Fruit fly (Drosophila melanogaster) whole organism, wandering third instar larva: ENCODE measurements around the gene THG.

ENCODE experiments used
- Abd-B ChIP-seq: fragments of >200 bp; optimal IDR thresholded peaks from 2 replicates; lab custom pipeline; 2017; ENCODE audit warnings: missing biosample characterization, missing genetic modification characterization
- CG32264 ChIP-seq: fragments of 200-800 bp; sonication (Bioruptor generic); optimal IDR thresholded peaks from 2 replicates; lab custom pipeline; 2016; ENCODE audit warnings: missing biosample characterization, missing genetic modification characterization
- CG9705 ChIP-seq: fragments of 200-800 bp; sonication (Bioruptor generic); optimal IDR thresholded peaks from 2 replicates; lab custom pipeline; 2018; ENCODE audit warnings: missing biosample characterization, mild to moderate bottlenecking, missing genetic modification characterization
- CrebA ChIP-seq: fragments of 200-800 bp; sonication (Bioruptor generic); optimal IDR thresholded peaks from 2 replicates; lab custom pipeline; 2016; ENCODE audit warnings: missing biosample characterization, mild to moderate bottlenecking, missing genetic modification characterization, borderline replicate concordance
- Dfd ChIP-seq: fragments of >200 bp; optimal IDR thresholded peaks from 2 replicates; lab custom pipeline; 2017; ENCODE audit warnings: missing biosample characterization, missing genetic modification characterization
- Dif ChIP-seq: fragments of 200-275, 200-300 bp; sonication (Bioruptor generic); optimal IDR thresholded peaks from 2 replicates; lab custom pipeline; 2018; ENCODE audit warnings: missing biosample characterization, missing genetic modification characterization; ENCODE audit not compliant: partially characterized antibody
- GATAd ChIP-seq: sonication (Bioruptor generic); optimal IDR thresholded peaks from 2 replicates; lab custom pipeline; 2016; ENCODE audit warnings: missing biosample characterization, missing genetic modification characterization
- Hnf4 ChIP-seq: fragments of 200-800 bp; sonication (Bioruptor generic); optimal IDR thresholded peaks from 2 replicates; lab custom pipeline; 2016; ENCODE audit warnings: missing biosample characterization, mild to moderate bottlenecking, missing genetic modification characterization
- Hr78 ChIP-seq: fragments of >200 bp; optimal IDR thresholded peaks from 2 replicates; lab custom pipeline; 2017; ENCODE audit warnings: missing biosample characterization, missing genetic modification characterization
- Hr83 ChIP-seq: fragments of 200-300 bp; sonication (Bioruptor generic); optimal IDR thresholded peaks from 2 replicates; lab custom pipeline; 2016; ENCODE audit warnings: missing biosample characterization, mild to moderate bottlenecking, missing genetic modification characterization, moderate library complexity; ENCODE audit not compliant: poor library complexity, severe bottlenecking
- Jra ChIP-seq: sonication (Bioruptor generic); optimal IDR thresholded peaks from 2 replicates; lab custom pipeline; 2016; ENCODE audit warnings: missing biosample characterization, missing genetic modification characterization
- Mio ChIP-seq: sonication (Bioruptor generic); optimal IDR thresholded peaks from 2 replicates; lab custom pipeline; 2016; ENCODE audit warnings: missing biosample characterization, missing genetic modification characterization
- Myc ChIP-seq: fragments of >200 bp; optimal IDR thresholded peaks from 2 replicates; lab custom pipeline; 2017
- N ChIP-seq: fragments of >200 bp; optimal IDR thresholded peaks from 2 replicates; lab custom pipeline; 2018; ENCODE audit warnings: missing biosample characterization, missing external identifiers, missing genetic modification characterization
- OdsH ChIP-seq: fragments of 200-800 bp; sonication (Bioruptor generic); optimal IDR thresholded peaks from 2 replicates; lab custom pipeline; 2016; ENCODE audit warnings: missing biosample characterization, mild to moderate bottlenecking, missing genetic modification characterization
- Rel ChIP-seq, 2 experiments: fragments of 200-800 bp; sonication (Bioruptor generic) in 1 of 2; optimal IDR thresholded peaks; 2 replicates in 1 of 2; 3 replicates in 1 of 2; lab custom pipeline; 2016 to 2019; ENCODE audit warnings: mild to moderate bottlenecking in 2 of 2, missing biosample characterization in 2 of 2, missing genetic modification characterization in 2 of 2, moderate library complexity in 1 of 2
- Sp1 ChIP-seq: fragments of 200-800 bp; sonication (Bioruptor generic); optimal IDR thresholded peaks from 3 replicates; lab custom pipeline; 2019; ENCODE audit warnings: missing biosample characterization, mild to moderate bottlenecking, missing genetic modification characterization, moderate library complexity
- Vsx2 ChIP-seq: fragments of 200-300, 225-300 bp; sonication (Bioruptor generic); optimal IDR thresholded peaks from 2 replicates; lab custom pipeline; 2018; ENCODE audit warnings: missing biosample characterization, missing genetic modification characterization; ENCODE audit not compliant: partially characterized antibody
- br ChIP-seq: fragments of 200-800 bp; sonication (Bioruptor generic); optimal IDR thresholded peaks from 2 replicates; lab custom pipeline; 2016; ENCODE audit warnings: missing biosample characterization, missing genetic modification characterization
- brk ChIP-seq: fragments of 200-800 bp; sonication (Bioruptor generic); optimal IDR thresholded peaks from 2 replicates; lab custom pipeline; 2016; ENCODE audit warnings: missing biosample characterization, mild to moderate bottlenecking, missing genetic modification characterization
- dl ChIP-seq, 2 experiments: fragments of 175-275, 200-275 bp in 1 of 2; fragments of 200-275 bp in 1 of 2; sonication (Bioruptor generic); optimal IDR thresholded peaks; lab custom pipeline; 2018; ENCODE audit warnings: mild to moderate bottlenecking in 2 of 2, missing biosample characterization in 2 of 2, missing genetic modification characterization in 2 of 2, moderate library complexity in 2 of 2; ENCODE audit not compliant: partially characterized antibody in 2 of 2, insufficient read depth in 1 of 2
- dmrt93B ChIP-seq: fragments of 200-800 bp; sonication (Bioruptor generic); optimal IDR thresholded peaks from 2 replicates; lab custom pipeline; 2018; ENCODE audit warnings: missing biosample characterization, mild to moderate bottlenecking, missing genetic modification characterization
- dsf ChIP-seq: sonication (Bioruptor generic); optimal IDR thresholded peaks from 2 replicates; lab custom pipeline; 2016; ENCODE audit warnings: missing biosample characterization, missing genetic modification characterization, borderline replicate concordance
- ey ChIP-seq: fragments of 200-800 bp; sonication (Bioruptor generic); optimal IDR thresholded peaks from 2 replicates; lab custom pipeline; 2016; ENCODE audit warnings: missing biosample characterization, missing genetic modification characterization
- foxo ChIP-seq, 2 experiments: fragments of 200-800 bp; sonication (Bioruptor generic); optimal IDR thresholded peaks; 2 replicates in 1 of 2; 3 replicates in 1 of 2; lab custom pipeline; 2016 to 2017; ENCODE audit warnings: missing biosample characterization in 2 of 2, missing genetic modification characterization in 2 of 2
- fru ChIP-seq: fragments of 200-800 bp; sonication (Bioruptor generic); optimal IDR thresholded peaks from 3 replicates; lab custom pipeline; 2016; ENCODE audit warnings: missing biosample characterization, mild to moderate bottlenecking, missing genetic modification characterization
- h ChIP-seq: fragments of 200-800 bp; sonication (Bioruptor generic); optimal IDR thresholded peaks from 3 replicates; lab custom pipeline; 2016; ENCODE audit warnings: missing biosample characterization, mild to moderate bottlenecking, missing genetic modification characterization
- jim ChIP-seq: fragments of 175-275, 200-325 bp; sonication (Bioruptor generic); optimal IDR thresholded peaks from 2 replicates; lab custom pipeline; 2016; ENCODE audit warnings: missing biosample characterization, mild to moderate bottlenecking, missing genetic modification characterization
- lola ChIP-seq: fragments of >200 bp; optimal IDR thresholded peaks from 2 replicates; lab custom pipeline; 2017; ENCODE audit warnings: missing biosample characterization, missing genetic modification characterization
- pan ChIP-seq: fragments of >200 bp; optimal IDR thresholded peaks from 2 replicates; lab custom pipeline; 2017
- psq ChIP-seq: fragments of 200-800 bp; sonication (Bioruptor generic); optimal IDR thresholded peaks from 3 replicates; lab custom pipeline; 2017; ENCODE audit warnings: missing biosample characterization, mild to moderate bottlenecking, missing genetic modification characterization, moderate library complexity
- rgr ChIP-seq: fragments of 200-800 bp; sonication (Bioruptor generic); optimal IDR thresholded peaks from 3 replicates; lab custom pipeline; 2016; ENCODE audit warnings: missing biosample characterization, mild to moderate bottlenecking, missing genetic modification characterization
- sage ChIP-seq: fragments of 200-800 bp; sonication (Bioruptor generic); optimal IDR thresholded peaks from 2 replicates; lab custom pipeline; 2016; ENCODE audit warnings: missing biosample characterization, mild to moderate bottlenecking, missing genetic modification characterization
- sv ChIP-seq: fragments of 200-800 bp; sonication (Bioruptor generic); optimal IDR thresholded peaks from 3 replicates; lab custom pipeline; 2016; ENCODE audit warnings: missing biosample characterization, missing genetic modification characterization
- tai ChIP-seq: sonication (Bioruptor generic); optimal IDR thresholded peaks from 2 replicates; lab custom pipeline; 2016; ENCODE audit warnings: missing biosample characterization, missing genetic modification characterization
- usp ChIP-seq: fragments of >200 bp; optimal IDR thresholded peaks from 2 replicates; lab custom pipeline; 2017; ENCODE audit warnings: missing biosample characterization, missing genetic modification characterization

The THG gene

DNA sequence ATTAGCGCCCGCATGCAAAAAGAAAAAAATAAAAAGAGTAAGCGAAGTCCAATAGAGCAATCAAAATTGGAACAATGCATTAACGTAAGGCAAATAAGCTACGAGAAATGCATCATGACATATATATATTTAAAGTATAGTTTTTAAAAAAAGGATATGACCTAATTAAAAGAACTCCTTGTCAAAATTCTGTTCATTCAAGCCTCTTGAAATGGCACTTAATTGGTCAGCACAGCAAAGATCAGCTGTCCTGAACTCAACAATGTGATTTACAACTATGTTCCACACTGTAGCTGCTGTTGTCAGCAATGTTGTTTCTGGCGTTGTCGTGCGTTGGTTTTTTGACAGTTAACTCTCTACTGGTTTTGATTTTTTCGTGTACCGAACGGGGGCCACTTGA, 7.7 kb downstream of the THG start:
- TF ChIP-seq foxo (GFP tag; optimal IDR thresholded peaks at IDR 0.05; lab: Kevin White, UChicago), result no peak
- TF ChIP-seq Abd-B (GFP tag; lab: Kevin White, UChicago), result no peak
- TF ChIP-seq N (GFP tag; lab: Kevin White, UChicago), result no peak
- no peak for TF ChIP-seq GATAd (GFP tag; lab: Kevin White, UChicago)
- TF ChIP-seq dsf, result no peak
- TF ChIP-seq rgr (GFP tag; lab: Kevin White, UChicago), result no peak
- TF ChIP-seq dl (GFP tag; optimal IDR thresholded peaks at IDR 0.05; lab: Kevin White, UChicago; ENCODE audit: insufficient read depth in 1 of 2, partially characterized antibody in 2 of 2), result no peak
- TF ChIP-seq Hnf4 (GFP tag; lab: Kevin White, UChicago), result no peak
- no peak for TF ChIP-seq br (GFP tag; lab: Kevin White, UChicago)

DNA sequence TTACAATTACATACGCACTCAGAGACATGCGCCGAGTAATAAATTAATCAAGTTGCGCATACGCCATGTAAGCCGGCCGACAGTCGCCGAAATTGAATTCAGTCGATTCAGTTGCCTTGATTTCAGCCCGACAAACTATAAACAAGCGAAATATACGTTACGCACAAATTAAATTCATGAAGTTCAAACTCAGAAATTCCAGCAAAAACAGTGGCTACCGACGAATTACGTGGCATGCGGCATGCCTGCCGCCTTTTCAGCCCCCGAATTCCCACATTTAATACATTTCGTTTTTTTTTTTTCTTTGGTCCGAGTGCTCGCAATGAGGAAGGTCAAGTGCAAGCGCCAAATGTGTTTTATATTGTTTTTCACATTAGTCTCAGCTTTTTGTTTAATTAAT, 9.2 kb downstream of the THG start:
- TF ChIP-seq Vsx2 (GFP tag; lab: Kevin White, UChicago), result no peak
- TF ChIP-seq brk (GFP tag; lab: Kevin White, UChicago), result no peak
- no peak for TF ChIP-seq Hr83 (GFP tag; lab: Kevin White, UChicago)
- TF ChIP-seq N (GFP tag; lab: Kevin White, UChicago), result no peak
- no peak for TF ChIP-seq Hr78 (GFP tag; lab: Kevin White, UChicago)
- no peak for TF ChIP-seq dsf
- TF ChIP-seq ey, result no peak
- no peak for TF ChIP-seq Myc (lab: Kevin White, UChicago)
- no peak for TF ChIP-seq Hnf4 (GFP tag; lab: Kevin White, UChicago)

DNA sequence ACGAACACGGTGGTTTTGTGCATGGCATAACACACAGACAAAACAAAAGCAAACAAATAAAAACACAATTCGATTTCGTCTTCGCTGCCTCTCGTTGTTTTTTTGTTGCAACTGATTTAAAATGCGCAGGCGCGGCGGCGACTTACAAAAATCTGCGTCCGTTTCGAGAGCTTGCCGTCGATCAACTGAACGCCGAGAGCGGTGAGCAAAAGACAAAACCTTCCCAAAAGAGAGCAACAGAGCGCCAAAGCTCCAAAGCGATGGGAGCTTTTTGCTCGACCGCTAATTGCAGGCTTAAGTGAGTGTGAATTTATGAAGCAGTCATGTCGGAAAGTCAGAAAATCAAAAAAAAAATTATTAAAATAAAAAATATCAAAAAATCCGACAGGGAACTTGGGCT, 12.2 kb downstream of the THG start, which contains the start of gene mol:
Gene mol, minus strand, starts transcription at position 190 of the 400 bp plus-strand sequence.
- TF ChIP-seq Dif (GFP tag; lab: Kevin White, UChicago) (peak; percentile 57), Vsx2 (GFP tag; lab: Kevin White, UChicago) (peak; percentile 14), dl (GFP tag; optimal IDR thresholded peaks at IDR 0.05; lab: Kevin White, UChicago; ENCODE audit: insufficient read depth in 1 of 2, partially characterized antibody in 2 of 2) (peak; percentile 14 to 27), Hnf4 (GFP tag; lab: Kevin White, UChicago) (no peak), Hr83 (GFP tag; lab: Kevin White, UChicago) (peak; percentile 16), jim (GFP tag; lab: Kevin White, UChicago) (peak; percentile 50)
- TF ChIP-seq, all 38 proteins: peak for 5

DNA sequence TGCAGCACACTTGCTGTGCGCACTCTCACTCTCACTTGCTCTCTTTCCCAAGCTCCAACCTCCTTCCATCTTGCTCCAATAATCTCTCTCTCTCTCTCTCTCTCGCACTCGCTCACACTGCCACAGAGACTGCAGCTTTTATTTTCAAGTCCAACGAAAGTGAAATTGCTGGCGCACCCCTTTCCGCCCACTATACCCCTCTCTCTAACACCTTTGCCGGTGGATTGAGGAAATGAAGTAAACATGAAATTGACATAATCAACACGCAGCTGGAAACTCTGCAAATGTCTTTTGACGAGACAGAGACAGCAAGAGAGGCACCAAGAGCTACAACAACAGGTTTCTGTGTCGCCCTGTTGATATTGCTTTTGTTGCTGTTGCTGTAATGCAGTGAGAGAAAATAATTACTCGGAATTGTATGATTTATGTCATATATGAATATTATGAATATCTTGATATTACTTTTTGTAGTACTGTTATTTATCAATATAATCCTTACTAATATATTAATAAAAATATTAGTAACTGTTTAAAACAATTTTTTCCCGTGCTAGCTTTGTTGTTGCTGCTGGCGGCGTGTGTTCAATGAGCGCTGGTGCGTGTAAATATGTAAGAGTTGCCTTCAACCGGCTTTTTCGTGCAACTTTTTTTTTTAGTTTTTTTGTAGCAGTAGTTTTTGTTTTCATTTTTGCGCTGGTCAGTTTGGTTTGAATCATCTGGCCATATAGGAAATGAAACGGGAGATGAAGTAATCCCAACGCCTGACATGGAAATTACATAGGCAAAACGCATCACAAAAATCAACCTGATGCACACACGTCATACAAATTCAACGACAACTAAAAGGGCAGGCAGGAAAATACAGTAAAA, 13.7 kb downstream of the THG start:
- TF ChIP-seq Jra, result peak; percentile 36
- TF ChIP-seq Rel (GFP tag; optimal IDR thresholded peaks at IDR 0.05; lab: Kevin White, UChicago), result peak; percentile 80
- no peak for TF ChIP-seq Rel (tag; optimal IDR thresholded peaks at IDR 0.05; lab: Kevin White, UChicago)
- TF ChIP-seq GATAd (GFP tag; lab: Kevin White, UChicago), result no peak
- TF ChIP-seq fru (GFP tag; lab: Kevin White, UChicago), result peak; percentile 57
- peak; percentile 85 for TF ChIP-seq sv (GFP tag; lab: Kevin White, UChicago)
- peak; percentile 75 for TF ChIP-seq dmrt93B
- peak; percentile 82 for TF ChIP-seq psq (GFP tag; lab: Kevin White, UChicago)
- peak; percentile 62 for TF ChIP-seq Dif (GFP tag; lab: Kevin White, UChicago)
- peak; percentile 34 for TF ChIP-seq CrebA (GFP tag; lab: Kevin White, UChicago)
- no peak for TF ChIP-seq Mio (GFP tag; lab: Kevin White, UChicago)
- no peak for TF ChIP-seq usp (GFP tag; lab: Kevin White, UChicago)
- TF ChIP-seq Hr78 (GFP tag; lab: Kevin White, UChicago), result no peak
- no peak for TF ChIP-seq pan (lab: Kevin White, UChicago)
- TF ChIP-seq lola (GFP tag; lab: Kevin White, UChicago), result no peak
- TF ChIP-seq Hnf4 (GFP tag; lab: Kevin White, UChicago), result peak; percentile 55
- TF ChIP-seq CG9705 (GFP tag; lab: Kevin White, UChicago), result peak; percentile 45
- no peak for TF ChIP-seq Dfd
- no peak for TF ChIP-seq jim (GFP tag; lab: Kevin White, UChicago)
- no peak for TF ChIP-seq Abd-B (GFP tag; lab: Kevin White, UChicago)
- TF ChIP-seq sage (GFP tag; lab: Kevin White, UChicago), result peak; percentile 38
- peak; percentile 89 for TF ChIP-seq rgr (GFP tag; lab: Kevin White, UChicago)
- peak in 1 of 2 experiments; percentile 59 for TF ChIP-seq dl (GFP tag; optimal IDR thresholded peaks at IDR 0.05; lab: Kevin White, UChicago; ENCODE audit: insufficient read depth in 1 of 2, partially characterized antibody in 2 of 2)
- no peak for TF ChIP-seq Hr83 (GFP tag; lab: Kevin White, UChicago)
- TF ChIP-seq Sp1 (GFP tag; lab: Kevin White, UChicago), result peak; percentile 86
- no peak for TF ChIP-seq CG32264 (GFP tag; lab: Kevin White, UChicago)
- TF ChIP-seq brk (GFP tag; lab: Kevin White, UChicago), result peak; percentile 72
- no peak for TF ChIP-seq N (GFP tag; lab: Kevin White, UChicago)
- no peak for TF ChIP-seq Myc (lab: Kevin White, UChicago)
- no peak for TF ChIP-seq dsf
- peak in 1 of 2 experiments; percentile 88 for TF ChIP-seq foxo (GFP tag; optimal IDR thresholded peaks at IDR 0.05; lab: Kevin White, UChicago)
- peak; percentile 83 for TF ChIP-seq h (GFP tag; lab: Kevin White, UChicago)
- TF ChIP-seq Vsx2 (GFP tag; lab: Kevin White, UChicago), result peak; percentile 15
- peak; percentile 70 for TF ChIP-seq br (GFP tag; lab: Kevin White, UChicago)
- TF ChIP-seq tai (GFP tag; lab: Kevin White, UChicago), result no peak
- peak; percentile 90 for TF ChIP-seq OdsH (GFP tag; lab: Kevin White, UChicago)
